Worm (Caenorhabditis elegans) whole organism, midembryonic: ENCODE data around the gene nhr-9.

ENCODE experiments used
- T22C8.4 ChIP-seq: fragments of 200-800 bp; sonication (Bioruptor generic); IDR thresholded peaks from 2 replicates; pipeline ENCODE4 v1.3.6; 2022; ENCODE audit warnings: missing genetic modification characterization, missing compliant biosample characterization
- cog-1 ChIP-seq: sonication (generic microtip); optimal IDR thresholded peaks from 2 replicates; lab custom pipeline; 2016; ENCODE audit warnings: missing genetic modification characterization, missing compliant biosample characterization
- flt-1 ChIP-seq: fragments of 200-800 bp; sonication (Bioruptor generic); IDR thresholded peaks from 2 replicates; pipeline ENCODE4 v1.3.6; 2022; ENCODE audit warnings: missing genetic modification characterization, missing compliant biosample characterization
- klf-2 ChIP-seq: fragments of 200-800 bp; sonication (Bioruptor generic); conservative IDR thresholded peaks from 2 replicates; pipeline ENCODE4 v1.3.6; 2022; ENCODE audit warnings: missing genetic modification reagents, missing genetic modification characterization, missing compliant biosample characterization
- med-1 ChIP-seq: sonication (generic microtip); optimal IDR thresholded peaks from 2 replicates; lab custom pipeline; 2017; ENCODE audit warnings: missing genetic modification characterization, mild to moderate bottlenecking, missing compliant biosample characterization, antibody characterized with exemption, missing genetic modification reagents; ENCODE audit not compliant: insufficient read depth
- ref-1 ChIP-seq: fragments of 200-800 bp; sonication (Bioruptor generic); conservative IDR thresholded peaks from 2 replicates; pipeline ENCODE4 v1.3.6; 2022; ENCODE audit warnings: missing genetic modification reagents, missing genetic modification characterization, missing compliant biosample characterization
- tab-1 ChIP-seq: fragments of 200-800 bp; sonication (Bioruptor generic); IDR thresholded peaks from 2 replicates; pipeline ENCODE4 v1.3.6; 2022; ENCODE audit warnings: missing genetic modification characterization, missing compliant biosample characterization
- ztf-23 ChIP-seq: fragments of 200-800 bp; sonication (Bioruptor generic); IDR thresholded peaks from 2 replicates; pipeline ENCODE4 v1.3.6; 2022; ENCODE audit warnings: missing genetic modification reagents, missing genetic modification characterization, missing compliant biosample characterization
- ztf-29 ChIP-seq: fragments of 200-800 bp; sonication (Bioruptor generic); IDR thresholded peaks from 2 replicates; pipeline ENCODE4 v1.3.6; 2022; ENCODE audit warnings: missing genetic modification reagents, missing genetic modification characterization, missing compliant biosample characterization

Gene nhr-9

DNA sequence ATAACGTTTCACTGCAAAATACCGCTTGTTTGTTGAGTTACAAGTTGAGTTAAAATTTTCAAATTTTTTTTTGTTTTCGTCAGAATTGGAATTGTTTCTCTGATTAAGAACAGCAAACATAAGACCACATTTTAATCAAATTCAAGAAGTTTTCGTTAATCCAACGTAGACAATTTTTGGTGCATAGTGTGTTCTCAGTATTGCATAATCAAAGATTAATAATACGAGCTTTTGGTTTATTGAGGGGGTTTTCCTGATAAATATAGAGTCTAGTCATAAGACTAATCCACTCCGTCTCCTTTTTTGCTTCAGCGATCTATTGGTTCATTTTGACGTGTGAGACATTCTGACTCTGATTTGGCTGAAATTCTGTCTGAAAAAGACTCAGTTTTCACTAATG lies at the start of gene nhr-9:
Gene nhr-9, plus strand, starts transcription at position 307 of the 400 bp plus-strand sequence.
- TF ChIP-seq cog-1 (tag; lab: Kevin White, UChicago) (no peak), ztf-23 (no peak), klf-2 (GFP tag; lab: Robert Waterston, UW) (no peak), T22C8.4 (GFP tag; lab: Robert Waterston, UW) (no peak), ref-1 (no peak), ztf-29 (GFP tag; lab: Robert Waterston, UW) (no peak), flt-1 (no peak), tab-1 (GFP tag; lab: Robert Waterston, UW) (no peak), med-1 (GFP tag; lab: Kevin White, UChicago) (no peak)

DNA sequence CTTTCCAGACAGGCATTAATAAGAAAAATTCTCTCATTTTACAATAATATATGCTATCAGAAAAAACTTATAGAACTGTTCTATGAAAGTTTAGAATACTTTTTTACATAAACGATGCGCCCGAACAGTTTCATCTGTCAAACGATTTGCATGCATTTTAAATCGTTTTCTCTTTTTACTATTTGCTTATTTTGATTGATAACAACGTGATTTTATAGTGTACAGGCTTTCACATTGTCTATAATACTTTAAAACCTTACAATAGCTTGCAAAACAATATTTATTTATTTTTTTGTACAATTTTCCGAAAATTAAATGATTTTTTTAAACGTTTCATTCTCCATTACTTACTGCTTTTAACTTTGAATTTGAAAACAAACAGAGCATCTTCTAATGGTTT lies 49.6 kb upstream of the nhr-9 start, which contains the start of gene R01H2.7:
Gene R01H2.7, minus strand, starts transcription at position 101 of the 400 bp plus-strand sequence.
- TF ChIP-seq cog-1 (tag; lab: Kevin White, UChicago) (no peak), klf-2 (GFP tag; lab: Robert Waterston, UW) (no peak), ztf-23 (no peak), ref-1 (no peak), flt-1 (no peak), med-1 (GFP tag; lab: Kevin White, UChicago) (no peak), T22C8.4 (GFP tag; lab: Robert Waterston, UW) (no peak), ztf-29 (GFP tag; lab: Robert Waterston, UW) (no peak), tab-1 (GFP tag; lab: Robert Waterston, UW) (no peak)

DNA sequence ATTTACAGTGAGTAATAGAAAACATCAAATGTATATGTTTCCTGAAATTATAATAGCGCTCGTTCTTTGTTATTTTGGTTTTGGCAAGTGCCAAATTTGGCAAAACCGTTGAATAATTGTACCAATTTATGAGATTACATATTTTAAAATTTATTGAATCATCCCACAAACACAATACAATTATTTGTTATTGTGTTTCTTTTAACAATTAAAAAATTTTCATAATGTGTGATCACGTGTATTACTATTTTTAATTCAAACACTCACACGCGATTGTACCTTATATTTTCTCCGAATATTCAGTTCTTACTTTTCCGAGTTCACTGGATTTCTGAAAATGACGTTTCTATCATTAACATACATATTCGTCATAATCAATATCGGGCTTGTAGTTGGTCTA lies 39.0 kb upstream of the nhr-9 start, which contains the start of gene R01H2.2:
Gene R01H2.2, plus strand, starts transcription at position 301 of the 400 bp plus-strand sequence.
- no peak for TF ChIP-seq ztf-29 (GFP tag; lab: Robert Waterston, UW)
- TF ChIP-seq ref-1, result no peak
- TF ChIP-seq med-1 (GFP tag; lab: Kevin White, UChicago), result no peak
- no peak for TF ChIP-seq T22C8.4 (GFP tag; lab: Robert Waterston, UW)
- no peak for TF ChIP-seq ztf-23
- no peak for TF ChIP-seq tab-1 (GFP tag; lab: Robert Waterston, UW)
- TF ChIP-seq cog-1 (tag; lab: Kevin White, UChicago), result no peak
- no peak for TF ChIP-seq flt-1
- TF ChIP-seq klf-2 (GFP tag; lab: Robert Waterston, UW), result no peak

DNA sequence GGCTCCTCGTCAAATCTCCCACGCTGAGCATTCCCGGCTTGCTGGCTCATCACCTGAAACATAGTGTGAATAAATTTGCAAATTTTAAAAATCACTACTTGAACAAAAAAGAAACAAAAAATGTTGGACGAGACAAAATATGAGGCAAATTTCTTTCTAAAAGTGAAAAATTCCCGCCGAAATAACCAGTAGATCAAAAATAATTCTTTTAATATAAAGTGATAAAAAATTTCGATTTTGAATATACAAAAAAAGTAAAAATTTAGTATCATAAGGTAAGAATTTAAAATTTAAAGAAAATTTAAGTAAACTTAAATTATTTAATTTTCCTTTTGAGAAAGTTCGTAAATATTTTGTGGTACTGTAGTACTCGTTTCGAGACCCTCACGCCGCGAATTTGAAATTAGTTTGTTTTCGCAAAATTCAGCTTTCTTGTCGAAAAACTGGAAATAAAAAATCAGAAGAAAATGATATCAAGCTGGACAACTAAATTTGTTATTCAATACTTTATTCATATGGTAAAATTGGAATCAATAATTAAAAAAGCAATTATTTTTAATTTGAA lies 34.6 kb upstream of the nhr-9 start, which contains the start of gene egg-2:
Gene egg-2, minus strand, starts transcription at position 53 of the 565 bp plus-strand sequence.
- TF ChIP-seq tab-1 (GFP tag; lab: Robert Waterston, UW), result no peak
- no peak for TF ChIP-seq T22C8.4 (GFP tag; lab: Robert Waterston, UW)
- TF ChIP-seq cog-1 (tag; lab: Kevin White, UChicago), result no peak
- no peak for TF ChIP-seq flt-1
- no peak for TF ChIP-seq med-1 (GFP tag; lab: Kevin White, UChicago)
- no peak for TF ChIP-seq klf-2 (GFP tag; lab: Robert Waterston, UW)
- TF ChIP-seq ztf-29 (GFP tag; lab: Robert Waterston, UW), result no peak
- no peak for TF ChIP-seq ztf-23
- TF ChIP-seq ref-1, result no peak

DNA sequence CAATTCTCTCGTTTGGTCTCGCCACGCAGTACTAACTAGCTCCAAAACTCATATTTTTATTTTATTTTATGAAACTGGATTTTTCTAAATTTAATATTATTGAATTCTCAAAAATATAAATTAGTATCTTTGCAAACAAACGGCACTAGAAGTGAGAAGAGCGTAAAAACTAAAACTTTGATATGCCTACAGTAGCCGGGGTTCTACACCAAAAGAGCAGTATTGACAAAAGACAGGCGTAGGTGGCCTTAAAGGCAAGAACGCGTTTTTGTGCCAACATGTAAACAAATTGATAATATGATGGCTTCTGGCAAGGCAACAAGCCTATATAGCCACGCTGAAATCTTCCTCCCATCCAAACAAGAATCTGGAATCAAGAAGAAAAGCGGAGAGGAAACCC lies 32.7 kb upstream of the nhr-9 start, which contains the start of gene R01H2.1:
Gene R01H2.1, plus strand, starts transcription at position 301 of the 400 bp plus-strand sequence.
- no peak for TF ChIP-seq med-1 (GFP tag; lab: Kevin White, UChicago)
- TF ChIP-seq tab-1 (GFP tag; lab: Robert Waterston, UW), result no peak
- TF ChIP-seq klf-2 (GFP tag; lab: Robert Waterston, UW), result no peak
- no peak for TF ChIP-seq ztf-29 (GFP tag; lab: Robert Waterston, UW)
- TF ChIP-seq ztf-23, result no peak
- no peak for TF ChIP-seq T22C8.4 (GFP tag; lab: Robert Waterston, UW)
- TF ChIP-seq cog-1 (tag; lab: Kevin White, UChicago), result no peak
- no peak for TF ChIP-seq ref-1
- TF ChIP-seq flt-1, result no peak

DNA sequence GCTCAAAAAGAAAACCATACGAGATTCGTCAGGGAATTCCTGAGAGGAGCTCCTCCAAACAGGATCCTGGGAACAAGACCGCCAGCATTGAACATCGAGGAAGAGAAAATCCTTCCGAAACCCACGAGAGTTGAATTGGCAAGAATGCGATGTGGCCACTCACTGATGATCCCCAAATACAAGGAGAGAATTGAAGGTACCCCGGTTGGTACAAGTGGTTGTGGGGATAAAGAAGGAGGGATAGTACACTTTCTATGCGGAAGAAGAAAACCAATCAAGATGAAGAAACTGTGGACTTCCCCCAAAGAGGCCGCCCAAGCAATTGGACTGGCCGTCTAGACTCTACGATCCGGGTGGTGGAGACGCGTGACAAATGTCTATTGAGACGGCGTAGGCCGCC lies 32.2 kb upstream of the nhr-9 start:
- TF ChIP-seq cog-1 (tag; lab: Kevin White, UChicago), result no peak
- TF ChIP-seq ztf-29 (GFP tag; lab: Robert Waterston, UW), result no peak
- no peak for TF ChIP-seq ztf-23
- no peak for TF ChIP-seq flt-1
- TF ChIP-seq T22C8.4 (GFP tag; lab: Robert Waterston, UW), result no peak
- TF ChIP-seq ref-1, result no peak
- no peak for TF ChIP-seq tab-1 (GFP tag; lab: Robert Waterston, UW)
- TF ChIP-seq klf-2 (GFP tag; lab: Robert Waterston, UW), result no peak
- no peak for TF ChIP-seq med-1 (GFP tag; lab: Kevin White, UChicago)

DNA sequence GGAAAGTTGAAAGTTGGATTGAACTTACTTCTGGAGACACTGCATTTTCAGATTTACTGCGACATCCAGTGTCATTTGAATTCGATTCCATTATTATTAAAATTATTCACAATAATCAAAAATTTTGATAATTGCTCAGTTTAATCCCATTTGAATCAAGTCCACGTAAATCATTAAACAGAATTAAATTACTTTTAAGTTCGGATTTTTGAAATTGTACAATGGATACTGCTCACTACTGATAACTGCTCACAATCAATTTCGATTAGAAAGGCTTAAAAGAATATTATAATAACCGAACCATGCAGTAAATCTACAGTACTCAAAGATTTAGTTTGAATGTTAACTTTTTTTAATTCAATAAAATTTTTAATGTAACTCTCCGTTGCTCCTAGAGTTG lies 31.1 kb upstream of the nhr-9 start, which contains the start of gene R01H2.4:
Gene R01H2.4, minus strand, starts transcription at position 101 of the 400 bp plus-strand sequence.
- TF ChIP-seq T22C8.4 (GFP tag; lab: Robert Waterston, UW) (no peak), flt-1 (no peak), ref-1 (no peak), cog-1 (tag; lab: Kevin White, UChicago) (no peak), klf-2 (GFP tag; lab: Robert Waterston, UW) (no peak), ztf-29 (GFP tag; lab: Robert Waterston, UW) (no peak), med-1 (GFP tag; lab: Kevin White, UChicago) (no peak), ztf-23 (no peak)

DNA sequence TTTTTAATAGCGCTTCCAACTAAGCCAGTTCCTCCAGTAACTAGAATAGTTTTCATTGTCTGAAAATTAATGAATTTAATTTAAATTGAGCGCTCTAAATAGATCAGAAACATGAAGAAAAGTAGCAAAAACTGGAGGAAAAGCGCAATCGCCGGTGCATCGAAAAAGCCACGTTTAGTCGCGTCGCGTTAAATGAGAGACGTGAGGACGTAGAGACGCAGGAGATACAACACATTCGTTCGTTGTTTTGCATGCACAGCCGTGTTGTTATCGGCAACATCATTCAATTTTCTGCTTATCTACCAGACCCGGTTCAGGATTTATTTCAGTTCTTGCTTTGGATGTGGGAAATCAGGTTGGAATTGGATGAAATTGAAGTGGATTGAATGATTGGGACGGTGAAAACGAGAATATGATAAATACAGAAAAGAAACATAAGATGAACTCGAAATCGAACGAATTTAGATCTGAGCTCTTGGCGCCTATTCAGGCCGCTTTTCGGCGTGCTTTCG lies 27.8 kb upstream of the nhr-9 start, which contains the start of gene ger-1:
Gene ger-1, minus strand, starts transcription at position 93 of the 512 bp plus-strand sequence.
- TF ChIP-seq ref-1 (no peak), cog-1 (tag; lab: Kevin White, UChicago) (no peak), flt-1 (no peak), klf-2 (GFP tag; lab: Robert Waterston, UW) (no peak), T22C8.4 (GFP tag; lab: Robert Waterston, UW) (no peak), ztf-23 (no peak), tab-1 (GFP tag; lab: Robert Waterston, UW) (no peak), ztf-29 (GFP tag; lab: Robert Waterston, UW) (no peak)

DNA sequence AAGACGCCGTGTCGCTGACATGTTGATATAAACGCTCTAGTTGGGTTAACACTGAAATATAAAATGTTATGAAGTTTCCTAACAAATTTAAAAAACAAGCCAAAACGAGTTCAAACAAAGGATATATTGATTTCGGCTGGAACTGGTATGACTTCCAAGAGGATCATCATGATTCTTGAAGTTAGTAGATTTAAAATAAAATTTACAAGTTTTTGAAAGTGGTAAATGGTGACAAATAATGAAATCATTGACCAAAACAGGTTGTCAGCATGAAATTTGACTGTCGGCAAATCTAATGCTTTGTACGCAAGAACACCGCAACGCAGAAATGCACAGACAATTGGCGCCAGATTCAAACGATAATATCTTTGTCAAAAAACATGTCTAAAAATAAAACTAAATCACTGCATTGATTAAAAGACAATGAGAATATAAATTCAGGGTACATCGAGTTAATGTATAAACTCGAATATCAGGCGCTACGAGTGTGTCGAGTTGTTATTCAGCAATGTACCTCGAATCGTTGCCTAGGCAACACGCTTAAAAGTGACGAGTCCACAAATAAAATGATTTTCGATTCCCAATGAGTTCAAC lies 26.6 kb upstream of the nhr-9 start, which contains the start of the genes ubc-18 and R01H2.8:
Gene ubc-18, minus strand, starts transcription at position 51 of the 594 bp plus-strand sequence.
Gene R01H2.8, plus strand, starts transcription at position 544 of the 594 bp plus-strand sequence.
- TF ChIP-seq cog-1 (tag; lab: Kevin White, UChicago), result no peak
- TF ChIP-seq med-1 (GFP tag; lab: Kevin White, UChicago), result no peak
- no peak for TF ChIP-seq T22C8.4 (GFP tag; lab: Robert Waterston, UW)
- TF ChIP-seq ref-1, result no peak
- TF ChIP-seq tab-1 (GFP tag; lab: Robert Waterston, UW), result no peak
- TF ChIP-seq flt-1, result no peak
- no peak for TF ChIP-seq ztf-29 (GFP tag; lab: Robert Waterston, UW)
- no peak for TF ChIP-seq ztf-23
- TF ChIP-seq klf-2 (GFP tag; lab: Robert Waterston, UW), result no peak
